Worm (Caenorhabditis elegans) whole organism, dauer: ENCODE measurements around the gene srbc-48.

ENCODE experiments used
- unc-62 ChIP-seq: sonication (generic microtip); optimal IDR thresholded peaks from 2 replicates; lab custom pipeline; 2017; ENCODE audit warnings: missing biosample characterization, missing genetic modification reagents, missing genetic modification characterization

Gene srbc-48

DNA sequence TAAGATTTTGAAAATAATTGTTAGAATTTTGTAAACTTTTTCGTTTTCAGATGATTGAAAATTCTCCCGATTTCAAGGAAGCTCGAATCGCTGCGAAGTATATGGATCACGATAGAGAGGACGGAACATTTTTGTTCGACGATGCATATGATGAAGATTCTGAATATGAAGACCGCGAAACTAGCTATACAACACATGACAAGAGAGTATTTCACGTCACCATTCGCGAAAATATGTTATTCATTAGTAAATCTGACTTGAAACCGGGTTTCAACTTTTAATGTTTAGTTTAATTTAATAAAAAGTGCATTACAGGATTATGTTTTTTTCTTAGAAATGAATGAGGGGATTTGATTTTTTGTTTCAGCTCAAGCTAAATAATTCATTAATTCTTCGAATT, 50.3 kb downstream of the srbc-48 start, which contains the start of gene str-57:
str-57 (plus strand) TSS at position 301 of the 400 bp plus-strand sequence.
- TF ChIP-seq unc-62 (GFP tag; lab: Kevin White, UChicago): no peak
